Fruit fly (Drosophila melanogaster): ENCODE results near the gene CG10559.

CG10559 gene

dm6 chr3R:25265589-25266201, 50.2 kb downstream of the CG10559 start, which contains the start of the genes GlnRS and RIOK2 (continued):
- TF ChIP-seq CG17186 (GFP tag; optimal IDR thresholded peaks at IDR 0.05) (peak; percentile 77), eyg (GFP tag; optimal IDR thresholded peaks at IDR 0.05) (no peak), CG31388 (GFP tag; optimal IDR thresholded peaks at IDR 0.05) (no peak), CG1024 (GFP tag; IDR thresholded peaks at IDR 0.05) (peak; percentile 88), Optix (GFP tag; IDR thresholded peaks at IDR 0.05) (no peak), NK7.1 (GFP tag; optimal IDR thresholded peaks at IDR 0.05) (no peak), CG3407 (GFP tag; optimal IDR thresholded peaks at IDR 0.05) (no peak), odd (GFP tag; optimal IDR thresholded peaks at IDR 0.05) (no peak), TFAM (GFP tag; optimal IDR thresholded peaks at IDR 0.05) (no peak), Chrac-16 (GFP tag; optimal IDR thresholded peaks at IDR 0.05) (no peak), ash1 (GFP tag; optimal IDR thresholded peaks at IDR 0.05) (no peak), ind (GFP tag; optimal IDR thresholded peaks at IDR 0.05) (no peak), CG16863 (GFP tag; optimal IDR thresholded peaks at IDR 0.05) (no peak), sqz (GFP tag; optimal IDR thresholded peaks at IDR 0.05) (no peak), pfk (GFP tag; optimal IDR thresholded peaks at IDR 0.05) (no peak), salm (tag; optimal IDR thresholded peaks at IDR 0.05) (no peak), wek (GFP tag; optimal IDR thresholded peaks at IDR 0.05) (peak; percentile 11), kni (GFP tag; optimal IDR thresholded peaks at IDR 0.05) (no peak), CG2678 (tag; optimal IDR thresholded peaks at IDR 0.05) (no peak), gcm (GFP tag; optimal IDR thresholded peaks at IDR 0.05) (no peak), D19A (tag; optimal IDR thresholded peaks at IDR 0.05) (no peak), YL-1 (GFP tag; optimal IDR thresholded peaks at IDR 0.05) (peak; percentile 98), Sox100B (GFP tag; optimal IDR thresholded peaks at IDR 0.05) (no peak), Sry-β (GFP tag; optimal IDR thresholded peaks at IDR 0.05) (peak; percentile 67), org-1 (GFP tag; optimal IDR thresholded peaks at IDR 0.05) (no peak), CG2202 (tag; optimal IDR thresholded peaks at IDR 0.05) (no peak), fd102C (GFP tag; optimal IDR thresholded peaks at IDR 0.05) (no peak), CoRest (tag; optimal IDR thresholded peaks at IDR 0.05) (no peak), dan (GFP tag; IDR thresholded peaks at IDR 0.05) (no peak), wor (GFP tag; IDR thresholded peaks at IDR 0.05) (no peak), CG12942 (GFP tag; optimal IDR thresholded peaks at IDR 0.05) (no peak), CG13894 (tag; optimal IDR thresholded peaks at IDR 0.05) (no peak), CG6654 (GFP tag; optimal IDR thresholded peaks at IDR 0.05) (no peak), nerfin-1 (tag; optimal IDR thresholded peaks at IDR 0.05) (no peak), CG8765 (GFP tag; IDR thresholded peaks at IDR 0.05) (no peak), stc (GFP tag; IDR thresholded peaks at IDR 0.05) (no peak), cato (GFP tag; optimal IDR thresholded peaks at IDR 0.05; ENCODE audit: borderline replicate concordance) (no peak), CG9817 (tag; optimal IDR thresholded peaks at IDR 0.05) (no peak), CG4820 (GFP tag; optimal IDR thresholded peaks at IDR 0.05) (no peak), gt (GFP tag; IDR thresholded peaks at IDR 0.05) (no peak), CG11560 (tag; IDR thresholded peaks at IDR 0.05) (no peak), kay (GFP tag; optimal IDR thresholded peaks at IDR 0.05) (peak; percentile 68), bsh (GFP tag; optimal IDR thresholded peaks at IDR 0.05) (no peak), mld (GFP tag; IDR thresholded peaks at IDR 0.05; ENCODE audit: partially characterized antibody) (peak; percentile 91), hbn (GFP tag; IDR thresholded peaks at IDR 0.05; ENCODE audit: partially characterized antibody) (peak; percentile 97), slbo (GFP tag; IDR thresholded peaks at IDR 0.05) (peak; percentile 43; the same call in 1 of the 2 replicates), Dip2 (GFP tag; IDR thresholded peaks at IDR 0.05) (no peak), D (optimal IDR thresholded peaks at IDR 0.05) (peak; percentile 24), D (GFP tag; optimal IDR thresholded peaks at IDR 0.05) (no peak), CG4730 (GFP tag; IDR thresholded peaks at IDR 0.05) (no peak), sens-2 (GFP tag; IDR thresholded peaks at IDR 0.05) (no peak)

All from whole organism, embryonic.